Worm (Caenorhabditis elegans): ENCODE data around the gene luc-7L3.

luc-7L3 gene

ce11 chrII:50862-51261 is 47.0 kb downstream of the luc-7L3 start (continued):
- TF ChIP-seq fos-1 (tag; optimal IDR thresholded peaks at IDR 0.05) = no peak

ce11 chrII:47280-47679 is 50.5 kb downstream of the luc-7L3 start, which contains the start of gene C23H3.5:
Gene C23H3.5 (plus strand): TSS chrII:47580.
- TF ChIP-seq pha-4 (GFP tag; IDR thresholded peaks at IDR 0.05) (no peak), pha-4 (tag; optimal IDR thresholded peaks at IDR 0.05) (no peak), lin-29 (GFP tag; IDR thresholded peaks at IDR 0.05) (no peak), spr-3 (GFP tag; optimal IDR thresholded peaks at IDR 0.05) (no peak), ZK546.5 (tag; optimal IDR thresholded peaks at IDR 0.05) (no peak), zfp-2 (tag; optimal IDR thresholded peaks at IDR 0.05) (no peak), ceh-44 (GFP tag; IDR thresholded peaks at IDR 0.05) (no peak), mxl-3 (GFP tag; optimal IDR thresholded peaks at IDR 0.05) (no peak)

- no peak for TF ChIP-seq pqm-1 (tag; optimal IDR thresholded peaks at IDR 0.05)
- no peak for TF ChIP-seq D1046.2 (GFP tag; IDR thresholded peaks at IDR 0.05)
- no peak for TF ChIP-seq zip-2 (tag; optimal IDR thresholded peaks at IDR 0.05)
- TF ChIP-seq zfp-2 (tag; optimal IDR thresholded peaks at IDR 0.05) = no peak
- no peak for TF ChIP-seq ztf-7 (tag; optimal IDR thresholded peaks at IDR 0.05)
- TF ChIP-seq zip-11 (GFP tag; IDR thresholded peaks at IDR 0.05) = no peak
- no peak for TF ChIP-seq daf-16 (GFP tag; optimal IDR thresholded peaks at IDR 0.05)
- TF ChIP-seq daf-16 (tag; optimal IDR thresholded peaks at IDR 0.05) = no peak
- TF ChIP-seq aha-1 (tag) = no peak
- no peak for TF ChIP-seq egl-27 (tag; optimal IDR thresholded peaks at IDR 0.05)
- no peak for TF ChIP-seq mdl-1 (tag; optimal IDR thresholded peaks at IDR 0.05)
Measured at ce11 chrII:46116-46515, 51.7 kb downstream of the luc-7L3 start, which contains the start of gene rpt-4. Gene rpt-4 (minus strand): TSS chrII:46216.

All from whole organism, L4 larva.